Worm (Caenorhabditis elegans) whole organism, L2 larva: Measurements from ENCODE around the gene trmt-10A.
A peak's percentile ranks its signal among the peaks of the same experiment; 100 is the strongest.

Experiments
- C34F6.9 ChIP-seq: fragments of 150-350 bp; optimal IDR thresholded peaks from 2 replicates; lab custom pipeline; 2014; ENCODE audit warnings: missing biosample characterization, missing genetic modification characterization
- F13H6.1 ChIP-seq: sonication (generic microtip); optimal IDR thresholded peaks from 2 replicates; lab custom pipeline; 2016; ENCODE audit warnings: missing genetic modification characterization, missing compliant biosample characterization
- Y55F3AM.14 ChIP-seq: fragments of 200-800 bp; sonication (Bioruptor generic); optimal IDR thresholded peaks from 2 replicates; lab custom pipeline; 2018; ENCODE audit warnings: mild to moderate bottlenecking, missing genetic modification characterization, missing compliant biosample characterization
- ZK546.5 ChIP-seq: sonication (generic microtip); optimal IDR thresholded peaks from 2 replicates; lab custom pipeline; 2017; ENCODE audit warnings: missing biosample characterization, missing genetic modification characterization
- alr-1 ChIP-seq: fragments of 150-350 bp; optimal IDR thresholded peaks from 2 replicates; lab custom pipeline; 2014; ENCODE audit warnings: missing biosample characterization, missing genetic modification characterization
- ceh-16 ChIP-seq: fragments of 150-350 bp; optimal IDR thresholded peaks from 2 replicates; lab custom pipeline; 2014; ENCODE audit warnings: missing biosample characterization, missing genetic modification characterization
- crh-2 ChIP-seq: sonication (generic microtip); optimal IDR thresholded peaks from 2 replicates; lab custom pipeline; 2017; ENCODE audit warnings: missing biosample characterization, missing genetic modification characterization
- dmd-4 ChIP-seq: sonication (generic microtip); optimal IDR thresholded peaks from 2 replicates; lab custom pipeline; 2017; ENCODE audit warnings: missing biosample characterization, missing genetic modification characterization
- egl-27 ChIP-seq: sonication (generic microtip); optimal IDR thresholded peaks from 3 replicates; lab custom pipeline; 2017; ENCODE audit warnings: missing biosample characterization, missing genetic modification reagents, missing genetic modification characterization
- elt-3 ChIP-seq: sonication (generic microtip); optimal IDR thresholded peaks from 2 replicates; lab custom pipeline; 2017; ENCODE audit warnings: missing biosample characterization, missing genetic modification characterization
- lin-11 ChIP-seq: fragments of 150-350 bp; sonication (generic microtip); optimal IDR thresholded peaks from 2 replicates; lab custom pipeline; 2014; ENCODE audit warnings: missing biosample characterization, missing genetic modification characterization, inconsistent platforms, mixed read lengths
- lin-13 ChIP-seq: fragments of 150-350 bp; optimal IDR thresholded peaks from 2 replicates; lab custom pipeline; 2014; ENCODE audit warnings: missing biosample characterization, missing genetic modification reagents, missing genetic modification characterization
- lin-39 ChIP-seq: fragments of 150-350 bp; optimal IDR thresholded peaks from 2 replicates; lab custom pipeline; 2014; ENCODE audit warnings: missing biosample characterization, missing genetic modification reagents, missing genetic modification characterization
- mab-5 ChIP-seq: fragments of 150-350 bp; optimal IDR thresholded peaks from 2 replicates; lab custom pipeline; 2014; ENCODE audit warnings: missing biosample characterization, missing genetic modification characterization
- mbf-1 ChIP-seq: sonication (generic microtip); optimal IDR thresholded peaks from 2 replicates; lab custom pipeline; 2017; ENCODE audit warnings: missing biosample characterization, missing genetic modification characterization
- nhr-10 ChIP-seq: sonication (generic microtip); optimal IDR thresholded peaks from 2 replicates; lab custom pipeline; 2017; ENCODE audit warnings: missing biosample characterization, missing genetic modification characterization
- nhr-129 ChIP-seq: fragments of 150-350 bp; optimal IDR thresholded peaks from 2 replicates; lab custom pipeline; 2014; ENCODE audit warnings: missing biosample characterization, missing genetic modification characterization
- nhr-21 ChIP-seq: fragments of 150-350 bp; optimal IDR thresholded peaks from 2 replicates; lab custom pipeline; 2014; ENCODE audit warnings: missing biosample characterization, missing genetic modification characterization
- nhr-237 ChIP-seq: fragments of 150-350 bp; optimal IDR thresholded peaks from 2 replicates; lab custom pipeline; 2014; ENCODE audit warnings: missing biosample characterization, missing genetic modification characterization
- nhr-25 ChIP-seq: fragments of 150-350 bp; sonication (generic microtip); optimal IDR thresholded peaks from 3 replicates; lab custom pipeline; 2014; ENCODE audit warnings: missing biosample characterization, missing genetic modification characterization
- peb-1 ChIP-seq: fragments of 150-350 bp; optimal IDR thresholded peaks from 2 replicates; lab custom pipeline; 2014; ENCODE audit warnings: missing biosample characterization, missing genetic modification characterization
- sem-4 ChIP-seq: fragments of 150-350 bp; optimal IDR thresholded peaks from 2 replicates; lab custom pipeline; 2014; ENCODE audit warnings: missing biosample characterization, missing genetic modification reagents, missing genetic modification characterization
- skn-1 ChIP-seq: sonication (generic microtip); optimal IDR thresholded peaks from 2 replicates; lab custom pipeline; 2017; ENCODE audit warnings: missing biosample characterization, missing genetic modification characterization
- sma-9 ChIP-seq, 2 experiments: fragments of 150-350 bp in 1 of 2; sonication (generic microtip) in 1 of 2; optimal IDR thresholded peaks; 2 replicates each; lab custom pipeline; 2014 to 2016; ENCODE audit warnings: missing genetic modification characterization in 2 of 2, mild to moderate bottlenecking in 1 of 2, missing biosample characterization in 1 of 2, missing compliant biosample characterization in 1 of 2, missing genetic modification reagents in 1 of 2, moderate library complexity in 1 of 2
- unc-39 ChIP-seq: fragments of 150-350 bp; optimal IDR thresholded peaks from 2 replicates; lab custom pipeline; 2014; ENCODE audit warnings: missing biosample characterization, missing genetic modification characterization
- unc-55 ChIP-seq: fragments of 150-350 bp; sonication (generic microtip); optimal IDR thresholded peaks from 3 replicates; lab custom pipeline; 2014; ENCODE audit warnings: missing biosample characterization, missing genetic modification reagents, missing genetic modification characterization
- unc-62 ChIP-seq: fragments of 150-350 bp; optimal IDR thresholded peaks from 2 replicates; lab custom pipeline; 2014; ENCODE audit warnings: missing biosample characterization, missing genetic modification reagents, missing genetic modification characterization
- ztf-11 ChIP-seq: sonication (generic microtip); optimal IDR thresholded peaks from 2 replicates; lab custom pipeline; 2017; ENCODE audit warnings: missing biosample characterization, missing genetic modification characterization

The trmt-10A gene

DNA sequence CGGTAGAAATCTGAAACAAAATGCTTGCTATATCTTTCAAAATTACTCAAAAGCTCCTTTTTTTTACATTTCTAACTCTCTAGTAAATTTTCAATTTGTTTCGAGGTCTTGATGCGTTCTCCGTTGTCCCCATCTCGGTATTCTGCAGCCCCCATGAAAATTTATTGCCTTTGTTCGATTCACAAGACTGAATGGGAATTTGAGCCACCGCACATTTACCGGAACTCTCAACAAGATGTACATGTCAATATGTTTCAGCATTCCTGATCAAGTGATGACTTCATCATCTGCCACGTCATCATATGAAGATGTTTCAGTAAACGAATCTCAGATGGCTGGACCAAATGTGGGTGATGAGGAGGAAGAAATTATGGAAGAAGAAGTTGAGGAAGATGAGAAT lies 11.6 kb downstream of the trmt-10A start:
- TF ChIP-seq sem-4 (tag; lab: Kevin White, UChicago) (no peak), nhr-129 (tag; lab: Kevin White, UChicago) (no peak), ZK546.5 (tag; lab: Kevin White, UChicago) (no peak), ceh-16 (tag; lab: Kevin White, UChicago) (no peak), lin-13 (GFP tag; lab: Kevin White, UChicago) (no peak), mbf-1 (tag; lab: Kevin White, UChicago) (no peak), dmd-4 (tag; lab: Kevin White, UChicago) (no peak), sma-9 (GFP tag; optimal IDR thresholded peaks at IDR 0.05; lab: Kevin White, UChicago) (no peak), sma-9 (tag; optimal IDR thresholded peaks at IDR 0.05; lab: Kevin White, UChicago) (no peak)

DNA sequence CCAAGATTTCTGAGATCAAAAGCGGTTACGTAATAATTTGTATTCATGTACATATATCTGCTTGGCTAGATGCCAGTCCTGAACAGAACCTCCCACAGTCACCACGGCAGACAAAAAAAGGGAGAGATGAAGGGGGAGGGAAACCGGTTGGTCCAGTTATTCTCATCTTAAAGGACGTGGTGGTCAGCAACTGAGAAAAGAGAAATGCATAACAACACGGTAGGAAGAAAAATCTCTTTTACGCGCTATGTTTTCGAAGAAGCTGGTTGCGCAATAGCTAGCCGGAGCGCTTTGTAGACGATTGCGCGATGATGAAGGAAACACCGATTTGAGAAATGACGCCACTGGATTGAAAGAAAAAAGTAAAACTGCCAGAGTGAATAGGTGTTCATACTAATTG lies 14.0 kb downstream of the trmt-10A start:
- TF ChIP-seq nhr-129 (tag; lab: Kevin White, UChicago) (no peak), Y55F3AM.14 (GFP tag; lab: Kevin White, UChicago) (peak; percentile 16), nhr-25 (tag; lab: Kevin White, UChicago) (peak; percentile 45)

DNA sequence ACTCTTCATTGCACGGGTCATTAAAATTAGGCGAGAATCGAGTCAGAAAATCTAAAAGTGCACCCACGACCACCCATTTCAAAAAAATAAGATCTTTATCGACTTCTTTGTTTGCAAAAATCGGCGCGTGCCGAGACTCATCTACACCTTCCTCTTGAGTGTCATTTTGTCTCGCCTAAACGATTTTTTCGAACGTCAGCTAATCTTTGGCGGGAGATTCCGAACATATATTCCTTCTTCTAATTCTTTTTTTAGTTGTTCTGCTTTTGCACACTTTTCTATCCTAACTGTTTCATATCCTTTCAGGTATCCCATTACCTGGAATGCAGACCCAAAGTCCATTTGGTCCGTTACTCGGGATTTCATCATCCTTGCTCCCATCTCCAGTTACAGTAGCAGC lies 15.8 kb downstream of the trmt-10A start, which contains the start of gene bed-3:
Gene bed-3, plus strand, starts transcription at position 301 of the 400 bp plus-strand sequence.
- TF ChIP-seq lin-11: no peak
- TF ChIP-seq sma-9 (GFP tag; optimal IDR thresholded peaks at IDR 0.05; lab: Kevin White, UChicago): no peak
- no peak for TF ChIP-seq sma-9 (tag; optimal IDR thresholded peaks at IDR 0.05; lab: Kevin White, UChicago)
- TF ChIP-seq, all 48 proteins: peak for 0

DNA sequence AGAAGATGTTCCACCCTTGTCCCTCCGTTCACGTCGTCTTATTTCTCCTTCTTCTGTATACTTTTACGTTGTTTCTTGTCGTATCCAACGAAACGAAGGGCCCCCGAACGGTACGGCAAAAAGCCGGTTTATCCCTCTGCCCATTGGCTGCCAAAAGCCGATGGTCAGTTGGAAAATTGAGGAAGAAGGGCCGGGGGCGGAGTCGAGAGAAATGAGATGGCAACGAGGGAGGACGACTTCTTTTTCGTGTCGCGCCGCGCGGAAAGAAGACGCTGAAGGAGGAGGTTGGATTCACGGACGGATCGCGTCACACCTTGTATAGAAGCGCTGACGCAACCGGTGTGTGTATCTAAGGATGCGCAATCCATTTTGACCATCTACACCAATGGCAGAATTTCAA lies 16.9 kb downstream of the trmt-10A start:
- TF ChIP-seq F13H6.1 (tag; lab: Kevin White, UChicago): no peak

- no peak for TF ChIP-seq mbf-1 (tag; lab: Kevin White, UChicago)
- no peak for TF ChIP-seq egl-27
- no peak for TF ChIP-seq nhr-21
- TF ChIP-seq F13H6.1 (tag; lab: Kevin White, UChicago): no peak
- TF ChIP-seq nhr-129 (tag; lab: Kevin White, UChicago): no peak
- no peak for TF ChIP-seq lin-39 (tag; lab: Kevin White, UChicago)
- no peak for TF ChIP-seq unc-39 (tag; lab: Kevin White, UChicago)
- TF ChIP-seq elt-3 (tag; lab: Kevin White, UChicago): no peak
- TF ChIP-seq skn-1 (tag; lab: Kevin White, UChicago): no peak
- TF ChIP-seq Y55F3AM.14 (GFP tag; lab: Kevin White, UChicago): no peak
Observed at ce11 chrIV:9913064-9913463, 18.9 kb downstream of the trmt-10A start.

ce11 chrIV:9903608-9904007 lies 28.4 kb downstream of the trmt-10A start, which contains the start of gene best-13:
Gene best-13 (plus strand): TSS chrIV:9903908.
- TF ChIP-seq alr-1 (tag; lab: Kevin White, UChicago) (no peak), lin-13 (GFP tag; lab: Kevin White, UChicago) (no peak), unc-62 (GFP tag; lab: Kevin White, UChicago) (no peak), nhr-10 (tag; lab: Kevin White, UChicago) (no peak), mbf-1 (tag; lab: Kevin White, UChicago) (no peak), ztf-11 (tag; lab: Kevin White, UChicago) (no peak), nhr-21 (no peak), nhr-237 (tag; lab: Kevin White, UChicago) (no peak), mab-5 (no peak), dmd-4 (tag; lab: Kevin White, UChicago) (no peak), peb-1 (tag; lab: Kevin White, UChicago) (no peak), egl-27 (no peak)

- TF ChIP-seq unc-55 (GFP tag; lab: Kevin White, UChicago) (no peak), lin-11 (no peak), unc-39 (tag; lab: Kevin White, UChicago) (no peak), nhr-129 (tag; lab: Kevin White, UChicago) (peak; percentile 34), crh-2 (tag; lab: Kevin White, UChicago) (peak; percentile 5), mbf-1 (tag; lab: Kevin White, UChicago) (no peak), nhr-21 (no peak), alr-1 (tag; lab: Kevin White, UChicago) (no peak), C34F6.9 (peak; percentile 21), nhr-25 (tag; lab: Kevin White, UChicago) (no peak), unc-62 (GFP tag; lab: Kevin White, UChicago) (no peak)
- TF ChIP-seq, all 48 proteins: peak for 3
Observed at ce11 chrIV:9899227-9899626, 32.8 kb downstream of the trmt-10A start.
